Fruit fly (Drosophila melanogaster) whole organism, embryonic: ENCODE data around the gene ckd.

Experiments
- C15 ChIP-seq: fragments of 200-800 bp; sonication (Bioruptor generic); IDR thresholded peaks from 3 replicates; pipeline ENCODE4 v1.3.6; 2022; ENCODE audit warnings: missing biosample characterization, missing genetic modification characterization
- CG10321 ChIP-seq: fragments of 200-800 bp; sonication (Bioruptor generic); IDR thresholded peaks from 2 replicates; pipeline ENCODE4 v1.3.6; 2022; ENCODE audit warnings: missing biosample characterization, missing genetic modification characterization
- CG10366 ChIP-seq: fragments of 200-800 bp; sonication (Bioruptor generic); IDR thresholded peaks from 2 replicates; pipeline ENCODE4 v1.3.6; 2022; ENCODE audit warnings: missing biosample characterization, missing genetic modification characterization
- CG10959 ChIP-seq: fragments of 200-800 bp; sonication (Bioruptor generic); IDR thresholded peaks from 2 replicates; pipeline ENCODE4 v1.3.6; 2022; ENCODE audit warnings: missing biosample characterization, missing genetic modification characterization
- CG11456 ChIP-seq: fragments of 200-800 bp; sonication (Bioruptor generic); IDR thresholded peaks from 3 replicates; pipeline ENCODE4 v1.3.6; 2022; ENCODE audit warnings: missing biosample characterization, missing genetic modification characterization
- CG11560 ChIP-seq: fragments of 200-800 bp; sonication (Bioruptor generic); IDR thresholded peaks from 3 replicates; pipeline ENCODE4 v1.3.6; 2022; ENCODE audit warnings: missing biosample characterization, missing genetic modification characterization
- CG11696 ChIP-seq: fragments of 200-800 bp; sonication (Bioruptor generic); IDR thresholded peaks from 2 replicates; pipeline ENCODE4 v1.3.6; 2022; ENCODE audit warnings: missing biosample characterization, missing genetic modification characterization
- CG12219 ChIP-seq: fragments of 200-800 bp; sonication (Bioruptor generic); optimal IDR thresholded peaks from 3 replicates; lab custom pipeline; 2018; ENCODE audit warnings: missing biosample characterization, mild to moderate bottlenecking, missing genetic modification characterization
- CG12299 ChIP-seq: fragments of 200-800 bp; sonication (Bioruptor generic); optimal IDR thresholded peaks from 2 replicates; lab custom pipeline; 2018; ENCODE audit warnings: missing biosample characterization, mild to moderate bottlenecking, missing genetic modification characterization
- CG14014 ChIP-seq: fragments of 200-800 bp; sonication (Bioruptor generic); IDR thresholded peaks from 2 replicates; pipeline ENCODE4 v1.3.6; 2022; ENCODE audit warnings: missing biosample characterization, missing genetic modification characterization
- CG14050 ChIP-seq: fragments of 200-800 bp; sonication (Bioruptor generic); IDR thresholded peaks from 3 replicates; pipeline ENCODE4 v1.3.6; 2022; ENCODE audit warnings: missing biosample characterization, missing genetic modification characterization
- CG17612 ChIP-seq: fragments of 200-800 bp; sonication (Bioruptor generic); IDR thresholded peaks from 2 replicates; pipeline ENCODE4 v1.3.6; 2022; ENCODE audit warnings: missing biosample characterization, missing genetic modification characterization
- CG1792 ChIP-seq: fragments of 200-800 bp; sonication (Bioruptor generic); optimal IDR thresholded peaks from 2 replicates; lab custom pipeline; 2016; ENCODE audit warnings: missing biosample characterization, missing genetic modification characterization
- CG18476 ChIP-seq: fragments of 200-800 bp; sonication (Bioruptor generic); optimal IDR thresholded peaks from 2 replicates; lab custom pipeline; 2016; ENCODE audit warnings: missing biosample characterization, mild to moderate bottlenecking, missing genetic modification characterization
- CG18599 ChIP-seq: fragments of 200-800 bp; sonication (Bioruptor generic); optimal IDR thresholded peaks from 3 replicates; lab custom pipeline; 2017; ENCODE audit warnings: missing biosample characterization, missing genetic modification characterization, mild to moderate bottlenecking, moderate library complexity, missing genetic modification reagents
- CG3065 ChIP-seq: fragments of 200-800 bp; sonication (Bioruptor generic); optimal IDR thresholded peaks from 2 replicates; lab custom pipeline; 2016; ENCODE audit warnings: missing biosample characterization, missing genetic modification characterization
- CG31224 ChIP-seq: fragments of 200-800 bp; sonication (Bioruptor generic); IDR thresholded peaks from 2 replicates; pipeline ENCODE4 v1.3.6; 2022; ENCODE audit warnings: missing biosample characterization, missing genetic modification characterization
- CG34376 ChIP-seq: fragments of 200-800 bp; sonication (Bioruptor generic); optimal IDR thresholded peaks from 2 replicates; lab custom pipeline; 2018; ENCODE audit warnings: missing biosample characterization, mild to moderate bottlenecking, missing genetic modification characterization
- CG3847 ChIP-seq: fragments of 200-800 bp; sonication (Bioruptor generic); IDR thresholded peaks from 2 replicates; pipeline ENCODE4 v1.3.6; 2022; ENCODE audit warnings: missing biosample characterization, missing genetic modification characterization
- CG4282 ChIP-seq: fragments of 200-800 bp; sonication (Bioruptor generic); optimal IDR thresholded peaks from 2 replicates; lab custom pipeline; 2016; ENCODE audit warnings: missing biosample characterization, missing genetic modification characterization
- CG4404 ChIP-seq: fragments of 200-800 bp; sonication (Bioruptor generic); IDR thresholded peaks from 2 replicates; pipeline ENCODE4 v1.3.6; 2022; ENCODE audit warnings: missing biosample characterization, missing genetic modification characterization
- CG4424 ChIP-seq: fragments of 200-800 bp; sonication (Bioruptor generic); optimal IDR thresholded peaks from 3 replicates; lab custom pipeline; 2016; ENCODE audit warnings: missing biosample characterization, missing genetic modification characterization
- CG7372 ChIP-seq: fragments of 200-800 bp; sonication (Bioruptor generic); IDR thresholded peaks from 2 replicates; pipeline ENCODE4 v1.3.6; 2022; ENCODE audit warnings: missing biosample characterization, missing genetic modification characterization
- CG8765 ChIP-seq: fragments of 200-800 bp; sonication (Bioruptor generic); IDR thresholded peaks from 2 replicates; pipeline ENCODE4 v1.3.6; 2022; ENCODE audit warnings: missing biosample characterization, missing genetic modification characterization
- CG9609 ChIP-seq: fragments of 200-800 bp; sonication (Bioruptor generic); optimal IDR thresholded peaks from 3 replicates; lab custom pipeline; 2016; ENCODE audit warnings: missing biosample characterization, missing genetic modification characterization
- CG9932 ChIP-seq: fragments of 200-800 bp; sonication (Bioruptor generic); IDR thresholded peaks from 2 replicates; pipeline ENCODE4 v1.3.6; 2022; ENCODE audit warnings: missing biosample characterization, missing genetic modification characterization
- ERR ChIP-seq: fragments of 200-800 bp; sonication (Bioruptor generic); optimal IDR thresholded peaks from 2 replicates; lab custom pipeline; 2016; ENCODE audit warnings: missing biosample characterization, missing genetic modification characterization
- Gsc ChIP-seq: fragments of 200-800 bp; sonication (Bioruptor generic); IDR thresholded peaks from 2 replicates; pipeline ENCODE4 v1.3.6; 2022; ENCODE audit warnings: missing biosample characterization, missing genetic modification characterization
- Hey ChIP-seq: fragments of 200-800 bp; sonication (Bioruptor generic); optimal IDR thresholded peaks from 3 replicates; lab custom pipeline; 2018; ENCODE audit warnings: missing biosample characterization, mild to moderate bottlenecking, missing genetic modification characterization
- Lhr ChIP-seq: fragments of 200-800 bp; sonication (Bioruptor generic); optimal IDR thresholded peaks from 3 replicates; lab custom pipeline; 2017; ENCODE audit warnings: mild to moderate bottlenecking, missing biosample characterization, missing genetic modification reagents, missing genetic modification characterization
- Lim3 ChIP-seq: fragments of 200-800 bp; sonication (Bioruptor generic); IDR thresholded peaks from 2 replicates; pipeline ENCODE4 v1.3.6; 2022; ENCODE audit warnings: missing biosample characterization, missing genetic modification characterization
- MTF-1 ChIP-seq: fragments of 200-800 bp; sonication (Bioruptor generic); optimal IDR thresholded peaks from 2 replicates; lab custom pipeline; 2018; ENCODE audit warnings: missing biosample characterization, mild to moderate bottlenecking, missing genetic modification characterization, borderline replicate concordance
- Max ChIP-seq: fragments of 200-800 bp; sonication (Bioruptor generic); optimal IDR thresholded peaks from 2 replicates; lab custom pipeline; 2016; ENCODE audit warnings: missing biosample characterization, mild to moderate bottlenecking, missing genetic modification characterization
- Med ChIP-seq: fragments of 200-800 bp; sonication (Bioruptor generic); peaks from one replicate; lab custom pipeline; 2016; ENCODE audit warnings: missing biosample characterization, missing genetic modification characterization, mild to moderate bottlenecking, inconsistent platforms, moderate library complexity
- Opbp ChIP-seq: fragments of 200-800 bp; sonication (Bioruptor generic); IDR thresholded peaks from 3 replicates; pipeline ENCODE4 v1.3.6; 2022; ENCODE audit warnings: missing biosample characterization, missing genetic modification characterization; ENCODE audit not compliant: partially characterized antibody
- Rx ChIP-seq: fragments of 200-800 bp; sonication (Bioruptor generic); IDR thresholded peaks from 2 replicates; pipeline ENCODE4 v1.3.6; 2022; ENCODE audit warnings: missing biosample characterization, missing genetic modification characterization
- Sin3A ChIP-seq: fragments of >200 bp; optimal IDR thresholded peaks from 2 replicates; lab custom pipeline; 2018
- Tbp ChIP-seq: fragments of >200 bp; optimal IDR thresholded peaks from 2 replicates; lab custom pipeline; 2018; ENCODE audit warnings: missing biosample characterization, missing genetic modification characterization
- Usf ChIP-seq: fragments of 200-800 bp; sonication (Bioruptor generic); optimal IDR thresholded peaks from 2 replicates; lab custom pipeline; 2017; ENCODE audit warnings: missing genotype, missing biosample characterization, missing genetic modification characterization
- Xrp1 ChIP-seq: fragments of 200-800 bp; sonication (Bioruptor generic); IDR thresholded peaks from 2 replicates; pipeline ENCODE4 v1.3.6; 2022; ENCODE audit warnings: missing biosample characterization, missing genetic modification characterization
- chn ChIP-seq: fragments of 200-800 bp; sonication (Bioruptor generic); optimal IDR thresholded peaks from 2 replicates; lab custom pipeline; 2016; ENCODE audit warnings: missing biosample characterization, missing genetic modification characterization
- exex ChIP-seq: fragments of 200-800 bp; sonication (Bioruptor generic); optimal IDR thresholded peaks from 4 replicates; lab custom pipeline; 2018; ENCODE audit warnings: missing biosample characterization, mild to moderate bottlenecking, missing genetic modification characterization, moderate library complexity
- fd102C ChIP-seq: fragments of 200-800 bp; sonication (Bioruptor generic); optimal IDR thresholded peaks from 2 replicates; lab custom pipeline; 2018; ENCODE audit warnings: missing biosample characterization, mild to moderate bottlenecking, missing genetic modification characterization, moderate library complexity
- gsb ChIP-seq: fragments of 200-800 bp; sonication (Bioruptor generic); IDR thresholded peaks from 2 replicates; pipeline ENCODE4 v1.3.6; 2022; ENCODE audit warnings: missing biosample characterization, missing genetic modification characterization
- kah ChIP-seq: fragments of 200-800 bp; sonication (Bioruptor generic); optimal IDR thresholded peaks from 2 replicates; lab custom pipeline; 2018; ENCODE audit warnings: missing biosample characterization, mild to moderate bottlenecking, missing genetic modification characterization
- lov ChIP-seq, 2 experiments: fragments of 200-800 bp in 1 of 2; fragments of >200 bp in 1 of 2; sonication (Bioruptor generic) in 1 of 2; IDR thresholded peaks in 1 of 2; optimal IDR thresholded peaks in 1 of 2; 2 replicates in 1 of 2; 3 replicates in 1 of 2; pipeline versions ENCODE4 v1.3.6 to Lab custom; 2017 to 2022; ENCODE audit warnings: missing biosample characterization in 1 of 2, missing genetic modification characterization in 1 of 2
- luna ChIP-seq: fragments of 200-800 bp; sonication (Bioruptor generic); optimal IDR thresholded peaks from 2 replicates; lab custom pipeline; 2016; ENCODE audit warnings: missing biosample characterization, missing genetic modification characterization
- org-1 ChIP-seq: fragments of 200-800 bp; sonication (Bioruptor generic); optimal IDR thresholded peaks from 2 replicates; lab custom pipeline; 2017; ENCODE audit warnings: missing biosample characterization, missing genetic modification characterization
- sens-2 ChIP-seq: fragments of 200-800 bp; sonication (Bioruptor generic); IDR thresholded peaks from 2 replicates; pipeline ENCODE4 v1.3.6; 2022; ENCODE audit warnings: missing biosample characterization, missing genetic modification characterization
- ssp ChIP-seq: fragments of 200-800 bp; sonication (Bioruptor generic); IDR thresholded peaks from 2 replicates; pipeline ENCODE4 v1.3.6; 2022; ENCODE audit warnings: missing biosample characterization, missing genetic modification characterization
- tio ChIP-seq: fragments of 200-800 bp; sonication (Bioruptor generic); optimal IDR thresholded peaks from 2 replicates; lab custom pipeline; 2017; ENCODE audit warnings: missing biosample characterization, missing genetic modification characterization, inconsistent platforms
- tx ChIP-seq: fragments of 200-800 bp; sonication (Bioruptor generic); optimal IDR thresholded peaks from 2 replicates; lab custom pipeline; 2016; ENCODE audit warnings: missing biosample characterization, missing genetic modification characterization

Gene ckd

dm6 chr3L:3303087-3303526, 45.4 kb downstream of the ckd start, which contains the start of gene CG14968 (continued):
- peak; percentile 94 for TF ChIP-seq CG7372 (GFP tag; lab: Robert Waterston, UW)
- TF ChIP-seq ERR (GFP tag; lab: Kevin White, UChicago) = peak; percentile 73
- no peak for TF ChIP-seq fd102C (GFP tag; lab: Kevin White, UChicago)
- peak; percentile 70 for TF ChIP-seq CG3065
- no peak for TF ChIP-seq CG4282 (GFP tag; lab: Kevin White, UChicago)
- peak; percentile 77 for TF ChIP-seq CG12219 (GFP tag; lab: Kevin White, UChicago)
- TF ChIP-seq MTF-1 = peak; percentile 88
- TF ChIP-seq CG10959 = peak; percentile 78
- TF ChIP-seq CG3847 (GFP tag; lab: Robert Waterston, UW) = peak; percentile 98
- TF ChIP-seq ssp = peak; percentile 85
- peak; percentile 80 for TF ChIP-seq CG4404 (GFP tag; lab: Robert Waterston, UW)
- peak; percentile 93 for TF ChIP-seq CG31224 (GFP tag; lab: Robert Waterston, UW)
- TF ChIP-seq CG14014 (GFP tag; lab: Robert Waterston, UW) = peak; percentile 97
- peak; percentile 87 for TF ChIP-seq CG17612 (GFP tag; lab: Robert Waterston, UW)
- TF ChIP-seq CG14050 (GFP tag; lab: Robert Waterston, UW) = peak; percentile 97
- peak; percentile 93 for TF ChIP-seq CG4424 (GFP tag; lab: Kevin White, UChicago)
- TF ChIP-seq tx (GFP tag; lab: Kevin White, UChicago) = peak; percentile 48
- TF ChIP-seq CG9932 (GFP tag; lab: Robert Waterston, UW) = peak; percentile 98
- peak; percentile 92 for TF ChIP-seq Max (GFP tag; lab: Kevin White, UChicago)
- no peak for TF ChIP-seq Opbp (GFP tag; lab: Robert Waterston, UW)
- peak; percentile 95 for TF ChIP-seq Xrp1
- TF ChIP-seq CG11560 (tag; lab: Robert Waterston, UW) = peak; percentile 76
- peak; percentile 88 for TF ChIP-seq CG8765 (GFP tag; lab: Robert Waterston, UW)
- TF ChIP-seq Hey (tag; lab: Kevin White, UChicago) = peak; percentile 62
- TF ChIP-seq Usf (GFP tag; lab: Kevin White, UChicago) = peak; percentile 76
- peak; percentile 97 for TF ChIP-seq CG18599 (GFP tag; lab: Kevin White, UChicago)
- TF ChIP-seq CG11456 (GFP tag; lab: Robert Waterston, UW) = peak; percentile 97
- peak; percentile 68 for TF ChIP-seq Gsc (GFP tag; lab: Robert Waterston, UW)
- TF ChIP-seq CG10321 (GFP tag; lab: Robert Waterston, UW) = peak; percentile 81
- peak; percentile 76 for TF ChIP-seq CG1792 (GFP tag; lab: Kevin White, UChicago)
- TF ChIP-seq Lhr (GFP tag; lab: Kevin White, UChicago) = peak; percentile 69
- peak; percentile 84 for TF ChIP-seq tio (GFP tag; lab: Kevin White, UChicago)
- peak; percentile 83 for TF ChIP-seq Lim3 (GFP tag; lab: Robert Waterston, UW)
- peak; percentile 54 for TF ChIP-seq luna (GFP tag; lab: Kevin White, UChicago)
- peak; percentile 83 for TF ChIP-seq kah
- TF ChIP-seq CG11696 (GFP tag; lab: Robert Waterston, UW) = peak; percentile 91
- peak; percentile 90 for TF ChIP-seq C15 (GFP tag; lab: Robert Waterston, UW)
- peak; percentile 71 for TF ChIP-seq org-1 (GFP tag; lab: Kevin White, UChicago)
- TF ChIP-seq CG18476 (GFP tag; lab: Kevin White, UChicago) = peak; percentile 90
- peak; percentile 87 for TF ChIP-seq CG12299 (tag; lab: Kevin White, UChicago)
- peak; percentile 83 for TF ChIP-seq chn
- peak; percentile 73 for TF ChIP-seq exex (tag; lab: Kevin White, UChicago)
- peak; percentile 90 for TF ChIP-seq Rx (GFP tag; lab: Robert Waterston, UW)
- TF ChIP-seq Tbp (GFP tag; lab: Kevin White, UChicago) = no peak
- peak; percentile 92 for TF ChIP-seq gsb (GFP tag; lab: Robert Waterston, UW)
- no peak for TF ChIP-seq lov (optimal IDR thresholded peaks at IDR 0.05; lab: Kevin White, UChicago)
- TF ChIP-seq lov (GFP tag; IDR thresholded peaks at IDR 0.05; lab: Robert Waterston, UW) = peak; percentile 93
- TF ChIP-seq CG10366 (GFP tag; lab: Robert Waterston, UW) = peak; percentile 97
- TF ChIP-seq CG34376 = peak; percentile 62
- TF ChIP-seq CG9609 (GFP tag; lab: Kevin White, UChicago) = peak; percentile 43
- peak; percentile 96 for TF ChIP-seq Med (GFP tag; lab: Kevin White, UChicago)
- TF ChIP-seq Sin3A = no peak
- peak; percentile 94 for TF ChIP-seq sens-2 (GFP tag; lab: Robert Waterston, UW)
